Worm (Caenorhabditis elegans) whole organism, L1 larva: ENCODE measurements around the gene ndua-1.

Source experiments
- ama-1 ChIP-seq: fragments of 150-350 bp; optimal IDR thresholded peaks from 2 replicates; lab custom pipeline; 2014
- elt-2 ChIP-seq: sonication (generic microtip); optimal IDR thresholded peaks from 2 replicates; lab custom pipeline; 2016; ENCODE audit warnings: missing genetic modification characterization, mild to moderate bottlenecking, inconsistent platforms, missing compliant biosample characterization, missing genetic modification reagents
- jun-1 ChIP-seq: fragments of 150-350 bp; optimal IDR thresholded peaks from 2 replicates; lab custom pipeline; 2014; ENCODE audit warnings: missing biosample characterization, missing genetic modification reagents, missing genetic modification characterization
- lsy-2 ChIP-seq, 2 experiments: fragments of 150-350 bp; optimal IDR thresholded peaks; 2 replicates each; lab custom pipeline; 2014; ENCODE audit warnings: missing biosample characterization in 2 of 2, missing genetic modification characterization in 2 of 2
- nhr-12 ChIP-seq: sonication (generic microtip); optimal IDR thresholded peaks from 2 replicates; lab custom pipeline; 2017; ENCODE audit warnings: missing biosample characterization, missing genetic modification characterization
- nhr-237 ChIP-seq: fragments of 150-350 bp; optimal IDR thresholded peaks from 2 replicates; lab custom pipeline; 2014; ENCODE audit warnings: missing biosample characterization, missing genetic modification characterization
- nhr-76 ChIP-seq: sonication (generic microtip); optimal IDR thresholded peaks from 2 replicates; lab custom pipeline; 2017; ENCODE audit warnings: missing biosample characterization, missing genetic modification characterization
- nhr-77 ChIP-seq: fragments of 150-350 bp; optimal IDR thresholded peaks from 2 replicates; lab custom pipeline; 2014; ENCODE audit warnings: missing biosample characterization, missing genetic modification characterization
- snu-23 ChIP-seq: sonication (generic microtip); optimal IDR thresholded peaks from 2 replicates; lab custom pipeline; 2016; ENCODE audit warnings: missing genetic modification characterization, missing compliant biosample characterization

ce11 chrV:20802906-20803305 is 48.8 kb downstream of the ndua-1 start, which contains the start of gene Y44A6D.5:
- no peak for TF ChIP-seq nhr-77 (tag; lab: Kevin White, UChicago)
- TF ChIP-seq nhr-76 (tag; lab: Kevin White, UChicago), result no peak
- no peak for TF ChIP-seq ama-1 (lab: Kevin White, UChicago)
- no peak for TF ChIP-seq nhr-237
- no peak for TF ChIP-seq jun-1
- no peak for TF ChIP-seq elt-2 (tag; lab: Kevin White, UChicago)
- TF ChIP-seq lsy-2 (tag; optimal IDR thresholded peaks at IDR 0.05; lab: Kevin White, UChicago), result no peak
- TF ChIP-seq snu-23, result no peak
- TF ChIP-seq nhr-12, result no peak
